Worm (Caenorhabditis elegans): ENCODE data around the gene lin-33.

ce11 chrIV:5930345-5930744 lies at the start of gene lin-33:
- TF ChIP-seq snpc-4 (tag; optimal IDR thresholded peaks at IDR 0.05) (no peak), ztf-11 (tag; optimal IDR thresholded peaks at IDR 0.05) (no peak), lin-13 (tag; optimal IDR thresholded peaks at IDR 0.05) (no peak), lsy-2 (tag; optimal IDR thresholded peaks at IDR 0.05) (no peak), nhr-237 (tag; optimal IDR thresholded peaks at IDR 0.05) (no peak), unc-39 (tag; optimal IDR thresholded peaks at IDR 0.05) (no peak), nhr-12 (tag; optimal IDR thresholded peaks at IDR 0.05) (no peak), nhr-76 (tag; optimal IDR thresholded peaks at IDR 0.05) (no peak), elt-1 (tag; optimal IDR thresholded peaks at IDR 0.05; ENCODE audit: borderline replicate concordance, insufficient read depth) (no peak)

Data from whole organism, mixed stage, embryonic.